Fruit fly (Drosophila melanogaster): ENCODE measurements around the gene CheB38a.

- TF ChIP-seq CG8478 (optimal IDR thresholded peaks at IDR 0.05), result no peak
- peak; percentile 77 to 86 for TF ChIP-seq CTCF (optimal IDR thresholded peaks at IDR 0.05)
Observed at dm6 chr2L:20826226-20826625, 7.9 kb upstream of the CheB38a start.
